Worm (Caenorhabditis elegans) whole organism, late embryonic: Measurements from ENCODE around the gene ints-11.

ENCODE experiments used
- C08G9.2 ChIP-seq: sonication (generic microtip); optimal IDR thresholded peaks from 2 replicates; lab custom pipeline; 2016; ENCODE audit warnings: mild to moderate bottlenecking, missing genetic modification characterization, moderate library complexity, missing compliant biosample characterization
- K09A11.1 ChIP-seq: sonication (generic microtip); optimal IDR thresholded peaks from 2 replicates; lab custom pipeline; 2017; ENCODE audit warnings: antibody characterized with exemption, mild to moderate bottlenecking, missing genetic modification characterization, missing compliant biosample characterization; ENCODE audit not compliant: insufficient read depth
- ahr-1 ChIP-seq: sonication (generic microtip); optimal IDR thresholded peaks from 2 replicates; lab custom pipeline; 2016; ENCODE audit warnings: missing genetic modification characterization, missing compliant biosample characterization
- ceh-14 ChIP-seq: sonication (generic microtip); optimal IDR thresholded peaks from 2 replicates; lab custom pipeline; 2016; ENCODE audit warnings: missing genotype, missing genetic modification characterization, missing compliant biosample characterization
- ceh-18 ChIP-seq: sonication (generic microtip); optimal IDR thresholded peaks from 2 replicates; lab custom pipeline; 2016; ENCODE audit warnings: missing genetic modification characterization, missing compliant biosample characterization
- ceh-19 ChIP-seq: fragments of 200-800 bp; sonication (Bioruptor generic); optimal IDR thresholded peaks from 2 replicates; lab custom pipeline; 2018; ENCODE audit warnings: mild to moderate bottlenecking, missing genetic modification characterization, missing compliant biosample characterization
- ceh-2 ChIP-seq: sonication (generic microtip); optimal IDR thresholded peaks from 2 replicates; lab custom pipeline; 2016; ENCODE audit warnings: missing genotype, missing genetic modification characterization, missing compliant biosample characterization
- ceh-22 ChIP-seq: sonication (generic microtip); optimal IDR thresholded peaks from 2 replicates; lab custom pipeline; 2017; ENCODE audit warnings: missing biosample characterization, missing genetic modification characterization
- ceh-24 ChIP-seq: sonication (generic microtip); optimal IDR thresholded peaks from 2 replicates; lab custom pipeline; 2016; ENCODE audit warnings: mild to moderate bottlenecking, missing genetic modification characterization, missing compliant biosample characterization
- ceh-31 ChIP-seq: sonication (generic microtip); optimal IDR thresholded peaks from 2 replicates; lab custom pipeline; 2016; ENCODE audit warnings: missing genetic modification characterization, missing compliant biosample characterization
- ceh-34 ChIP-seq: sonication (generic microtip); optimal IDR thresholded peaks from 2 replicates; lab custom pipeline; 2016; ENCODE audit warnings: mild to moderate bottlenecking, missing genetic modification characterization, missing compliant biosample characterization
- dve-1 ChIP-seq: sonication (generic microtip); optimal IDR thresholded peaks from 2 replicates; lab custom pipeline; 2017; ENCODE audit warnings: antibody characterized with exemption, mild to moderate bottlenecking, missing genetic modification characterization, missing compliant biosample characterization
- elt-2 ChIP-seq: sonication (generic microtip); optimal IDR thresholded peaks from 2 replicates; lab custom pipeline; 2016; ENCODE audit warnings: missing genetic modification reagents, missing genetic modification characterization, missing compliant biosample characterization
- eyg-1 ChIP-seq: sonication (generic microtip); optimal IDR thresholded peaks from 2 replicates; lab custom pipeline; 2016; ENCODE audit warnings: missing genotype, missing genetic modification characterization, missing compliant biosample characterization
- fax-1 ChIP-seq: sonication (generic microtip); optimal IDR thresholded peaks from 2 replicates; lab custom pipeline; 2016; ENCODE audit warnings: missing genotype, missing genetic modification characterization, missing compliant biosample characterization
- fkh-10 ChIP-seq: fragments of 150-350 bp; optimal IDR thresholded peaks from 2 replicates; lab custom pipeline; 2014; ENCODE audit warnings: missing biosample characterization, missing genetic modification reagents, missing genetic modification characterization
- hlh-13 ChIP-seq: fragments of 200-800 bp; sonication (Bioruptor generic); optimal IDR thresholded peaks from 2 replicates; lab custom pipeline; 2018; ENCODE audit warnings: mild to moderate bottlenecking, missing genetic modification characterization, missing compliant biosample characterization
- hlh-15 ChIP-seq: sonication (generic microtip); optimal IDR thresholded peaks from 2 replicates; lab custom pipeline; 2016; ENCODE audit warnings: missing genetic modification characterization, missing compliant biosample characterization
- hlh-30 ChIP-seq: sonication (generic microtip); optimal IDR thresholded peaks from 2 replicates; lab custom pipeline; 2017; ENCODE audit warnings: antibody characterized with exemption, missing genetic modification characterization, missing compliant biosample characterization; ENCODE audit not compliant: insufficient read depth
- hlh-6 ChIP-seq: sonication (generic microtip); optimal IDR thresholded peaks from 2 replicates; lab custom pipeline; 2016; ENCODE audit warnings: missing genotype, missing genetic modification characterization, missing compliant biosample characterization
- hlh-8 ChIP-seq: sonication (generic microtip); optimal IDR thresholded peaks from 2 replicates; lab custom pipeline; 2016; ENCODE audit warnings: missing genotype, missing genetic modification characterization, missing compliant biosample characterization
- lim-6 ChIP-seq: sonication (generic microtip); optimal IDR thresholded peaks from 2 replicates; lab custom pipeline; 2016; ENCODE audit warnings: missing genetic modification characterization, missing compliant biosample characterization
- madf-2 ChIP-seq: sonication (generic microtip); optimal IDR thresholded peaks from 2 replicates; lab custom pipeline; 2017; ENCODE audit warnings: missing genetic modification characterization, missing compliant biosample characterization
- nfya-1 ChIP-seq: sonication (generic microtip); optimal IDR thresholded peaks from 2 replicates; lab custom pipeline; 2017; ENCODE audit warnings: missing genetic modification characterization, mild to moderate bottlenecking, missing compliant biosample characterization, antibody characterized with exemption, moderate library complexity
- nhr-232 ChIP-seq: sonication (generic microtip); optimal IDR thresholded peaks from 2 replicates; lab custom pipeline; 2016; ENCODE audit warnings: missing genetic modification characterization, missing compliant biosample characterization
- odd-2 ChIP-seq: sonication (generic microtip); optimal IDR thresholded peaks from 2 replicates; lab custom pipeline; 2017; ENCODE audit warnings: antibody characterized with exemption, mild to moderate bottlenecking, missing genetic modification characterization, missing compliant biosample characterization
- pag-3 ChIP-seq: sonication (generic microtip); optimal IDR thresholded peaks from 2 replicates; lab custom pipeline; 2016; ENCODE audit warnings: missing compliant biosample characterization, missing genetic modification characterization, borderline replicate concordance
- pha-2 ChIP-seq: sonication (generic microtip); optimal IDR thresholded peaks from 2 replicates; lab custom pipeline; 2017; ENCODE audit warnings: mild to moderate bottlenecking, missing genetic modification characterization, missing compliant biosample characterization
- pha-4 ChIP-seq: fragments of 150-350 bp; optimal IDR thresholded peaks from 2 replicates; lab custom pipeline; 2018; ENCODE audit warnings: missing biosample characterization, missing genetic modification reagents, missing genetic modification characterization
- ref-2 ChIP-seq: sonication (generic microtip); optimal IDR thresholded peaks from 2 replicates; lab custom pipeline; 2016; ENCODE audit warnings: missing genetic modification characterization, missing compliant biosample characterization
- rnt-1 ChIP-seq: sonication (generic microtip); optimal IDR thresholded peaks from 2 replicates; lab custom pipeline; 2016; ENCODE audit warnings: missing genetic modification characterization, missing compliant biosample characterization
- sdc-2 ChIP-seq: sonication (generic microtip); optimal IDR thresholded peaks from 2 replicates; lab custom pipeline; 2016; ENCODE audit warnings: missing genotype, missing genetic modification characterization, missing compliant biosample characterization
- syd-9 ChIP-seq: sonication (generic microtip); optimal IDR thresholded peaks from 2 replicates; lab custom pipeline; 2016; ENCODE audit warnings: mild to moderate bottlenecking, missing genetic modification characterization, moderate library complexity, missing compliant biosample characterization
- tbx-7 ChIP-seq: sonication (generic microtip); optimal IDR thresholded peaks from 2 replicates; lab custom pipeline; 2016; ENCODE audit warnings: missing genotype, missing genetic modification characterization, missing compliant biosample characterization
- ttx-3 ChIP-seq: sonication (generic microtip); optimal IDR thresholded peaks from 2 replicates; lab custom pipeline; 2016; ENCODE audit warnings: missing genetic modification reagents, missing genetic modification characterization, missing compliant biosample characterization
- unc-3 ChIP-seq, 2 experiments: fragments of 200-800 bp in 1 of 2; sonication (Bioruptor generic) in 1 of 2; sonication (generic microtip) in 1 of 2; conservative IDR thresholded peaks in 1 of 2; optimal IDR thresholded peaks in 1 of 2; 2 replicates each; pipeline versions ENCODE4 v1.3.6 to Lab custom; 2016 to 2022; ENCODE audit warnings: missing compliant biosample characterization in 2 of 2, missing genetic modification characterization in 2 of 2, missing genetic modification reagents in 1 of 2
- unc-42 ChIP-seq: sonication (generic microtip); optimal IDR thresholded peaks from 2 replicates; lab custom pipeline; 2016; ENCODE audit warnings: missing genotype, missing genetic modification characterization, missing compliant biosample characterization
- unc-86 ChIP-seq: sonication (generic microtip); optimal IDR thresholded peaks from 2 replicates; lab custom pipeline; 2016; ENCODE audit warnings: missing genetic modification characterization, missing compliant biosample characterization
- ztf-16 ChIP-seq: sonication (generic microtip); optimal IDR thresholded peaks from 2 replicates; lab custom pipeline; 2017; ENCODE audit warnings: missing genetic modification characterization, missing compliant biosample characterization

Gene ints-11

DNA sequence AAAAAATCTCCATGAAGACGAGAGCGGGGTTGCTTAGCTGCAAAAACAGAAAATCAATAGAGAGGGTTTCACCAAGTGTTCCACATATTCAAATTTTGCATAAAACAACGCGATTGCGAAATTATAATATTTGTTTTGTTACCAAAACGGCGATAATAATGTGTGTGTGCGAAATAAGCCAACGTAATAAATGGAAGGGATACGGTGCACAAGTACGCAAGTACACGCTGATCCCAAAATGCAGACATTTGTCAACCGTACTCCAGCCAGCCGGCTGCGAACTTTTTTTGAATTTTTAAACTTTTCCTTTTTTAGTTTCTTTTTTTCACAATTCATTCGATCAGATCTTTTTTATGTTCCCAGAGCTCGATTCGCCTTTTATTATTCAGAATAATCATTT lies 18.4 kb downstream of the ints-11 start, which contains the start of gene ire-1:
Gene ire-1 (minus strand): TSS at position 44 of the 400 bp plus-strand sequence.
- TF ChIP-seq unc-42 (tag; lab: Kevin White, UChicago) (peak; percentile 34), ceh-31 (tag; lab: Kevin White, UChicago) (peak; percentile 37), unc-3 (GFP tag; conservative IDR thresholded peaks at IDR 0.05; lab: Robert Waterston, UW) (peak; percentile 13; the same call in 1 of the 2 replicates), unc-3 (tag; optimal IDR thresholded peaks at IDR 0.05; lab: Kevin White, UChicago) (no peak), dve-1 (tag; lab: Kevin White, UChicago) (peak; percentile 53), lim-6 (no peak), nfya-1 (tag; lab: Kevin White, UChicago) (peak; percentile 73), tbx-7 (tag; lab: Kevin White, UChicago) (no peak), hlh-6 (tag; lab: Kevin White, UChicago) (no peak), elt-2 (peak; percentile 3)

ce11 chrII:8117426-8117825 lies 25.9 kb downstream of the ints-11 start:
- TF ChIP-seq unc-3 (GFP tag; conservative IDR thresholded peaks at IDR 0.05; lab: Robert Waterston, UW) (no peak), unc-3 (tag; optimal IDR thresholded peaks at IDR 0.05; lab: Kevin White, UChicago) (no peak), nfya-1 (tag; lab: Kevin White, UChicago) (peak; percentile 77), hlh-8 (tag; lab: Kevin White, UChicago) (no peak)
- TF ChIP-seq, all 69 proteins: peak for 1

DNA sequence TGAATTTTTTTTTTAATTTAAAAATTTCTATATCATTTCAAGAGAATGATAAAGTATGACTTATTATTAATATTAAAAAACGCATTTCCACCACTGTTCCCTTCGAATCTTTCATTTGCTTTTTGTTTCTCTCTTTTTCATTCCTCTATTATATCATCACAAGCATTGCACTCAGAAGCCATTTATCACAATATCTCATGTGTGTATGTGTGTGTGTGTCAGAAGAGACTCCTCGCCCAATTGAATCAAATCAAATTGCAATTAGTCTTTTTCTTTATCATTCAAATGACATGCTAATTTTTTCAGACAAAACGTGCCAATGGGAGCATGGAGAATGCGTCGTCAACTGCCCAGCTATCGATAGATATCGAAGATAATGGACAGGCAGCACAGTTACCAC lies 27.1 kb downstream of the ints-11 start, which contains the start of gene unc-105:
Gene unc-105 (plus strand): TSS at position 301 of the 400 bp plus-strand sequence.
- TF ChIP-seq syd-9 (tag; lab: Kevin White, UChicago) (no peak), hlh-6 (tag; lab: Kevin White, UChicago) (no peak), ahr-1 (no peak), C08G9.2 (tag; lab: Kevin White, UChicago) (no peak), rnt-1 (tag; lab: Kevin White, UChicago) (no peak), fkh-10 (GFP tag; lab: Kevin White, UChicago) (no peak), nfya-1 (tag; lab: Kevin White, UChicago) (no peak), ceh-2 (no peak), ceh-19 (GFP tag; lab: Kevin White, UChicago) (no peak), nhr-232 (no peak), ceh-31 (tag; lab: Kevin White, UChicago) (no peak), ceh-24 (tag; lab: Kevin White, UChicago) (no peak), hlh-13 (no peak)

DNA sequence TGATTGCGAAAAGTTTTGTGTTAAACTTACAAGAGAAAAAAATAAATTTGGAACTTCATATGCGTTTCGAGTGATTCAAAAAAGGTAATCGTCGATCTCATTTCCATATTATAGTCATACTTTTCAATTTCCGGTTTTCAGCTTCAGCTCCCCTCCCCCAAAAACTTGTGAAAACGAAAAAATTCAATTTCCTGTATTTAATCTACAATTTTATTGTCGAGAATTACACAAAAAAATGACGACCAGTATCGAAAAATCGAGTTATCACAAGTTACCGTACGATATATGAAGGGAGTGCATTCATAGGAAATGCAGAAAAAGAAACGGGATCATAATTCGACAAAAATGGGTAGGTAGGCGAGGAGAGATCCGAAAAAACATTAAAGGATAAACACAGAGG lies 31.2 kb downstream of the ints-11 start, which contains the start of gene lron-4:
Gene lron-4 (minus strand): TSS at position 101 of the 400 bp plus-strand sequence.
- TF ChIP-seq K09A11.1 (tag; lab: Kevin White, UChicago) (no peak), tbx-7 (tag; lab: Kevin White, UChicago) (no peak), madf-2 (tag; lab: Kevin White, UChicago) (no peak), ceh-18 (tag; lab: Kevin White, UChicago) (no peak), unc-3 (GFP tag; conservative IDR thresholded peaks at IDR 0.05; lab: Robert Waterston, UW) (no peak), unc-3 (tag; optimal IDR thresholded peaks at IDR 0.05; lab: Kevin White, UChicago) (no peak), rnt-1 (tag; lab: Kevin White, UChicago) (no peak), pag-3 (tag; lab: Kevin White, UChicago) (no peak)

DNA sequence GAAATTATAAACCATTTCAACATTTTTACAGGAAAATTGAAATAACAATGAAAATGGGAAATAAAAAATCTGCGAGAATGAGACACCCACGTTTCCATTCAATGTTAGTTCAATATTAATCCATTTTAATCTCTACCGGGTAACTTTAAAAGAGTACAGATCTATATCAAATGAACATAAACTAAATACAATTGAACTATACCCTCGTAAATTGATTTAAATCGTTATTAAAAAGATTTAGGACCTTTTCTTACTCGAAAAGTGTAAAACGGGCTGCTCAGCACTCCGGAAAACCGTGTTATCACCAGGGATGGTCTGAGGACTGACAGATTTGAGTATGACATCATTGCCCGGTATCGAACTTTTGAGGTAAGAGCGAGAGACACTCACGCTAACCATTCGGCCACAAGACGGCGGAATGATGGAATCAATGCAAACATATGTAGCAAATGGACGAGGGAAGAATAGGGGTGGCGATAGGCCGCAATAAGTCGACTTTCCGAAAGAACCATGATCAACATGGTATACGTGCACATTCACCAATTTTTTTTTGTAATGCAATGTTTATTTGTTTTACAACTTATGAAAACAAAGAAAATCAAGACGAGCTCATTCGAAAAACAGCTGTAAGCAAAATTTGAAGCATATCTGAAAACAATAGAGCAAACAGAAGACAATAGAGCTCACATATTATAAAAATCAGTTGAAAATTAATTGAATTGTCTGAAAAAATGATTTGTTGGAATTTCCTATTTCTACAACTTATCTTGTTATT lies 36.2 kb downstream of the ints-11 start, which contains the start of the genes chst-1 and C41C4.9:
Gene chst-1 (minus strand): TSS at position 51 of the 775 bp plus-strand sequence.
Gene C41C4.9 (plus strand): TSS at position 725 of the 775 bp plus-strand sequence.
- TF ChIP-seq eyg-1 (tag; lab: Kevin White, UChicago) (peak; percentile 93), ceh-14 (tag; lab: Kevin White, UChicago) (peak; percentile 88), dve-1 (tag; lab: Kevin White, UChicago) (peak; percentile 90), unc-86 (tag; lab: Kevin White, UChicago) (peak; percentile 90), ahr-1 (peak; percentile 91), pha-2 (tag; lab: Kevin White, UChicago) (peak; percentile 92), ztf-16 (tag; lab: Kevin White, UChicago) (peak; percentile 96), sdc-2 (tag; lab: Kevin White, UChicago) (peak; percentile 86), lim-6 (peak; percentile 76), K09A11.1 (tag; lab: Kevin White, UChicago) (peak; percentile 79), ttx-3 (tag; lab: Kevin White, UChicago) (peak; percentile 89), fax-1 (tag; lab: Kevin White, UChicago) (peak; percentile 87), C08G9.2 (tag; lab: Kevin White, UChicago) (peak; percentile 80), ref-2 (tag; lab: Kevin White, UChicago) (no peak), hlh-30 (tag; lab: Kevin White, UChicago) (peak; percentile 69), pha-4 (tag; lab: Kevin White, UChicago) (no peak), odd-2 (tag; lab: Kevin White, UChicago) (no peak), ceh-18 (tag; lab: Kevin White, UChicago) (peak; percentile 88), ceh-22 (peak; percentile 56), unc-42 (tag; lab: Kevin White, UChicago) (peak; percentile 26), hlh-15 (tag; lab: Kevin White, UChicago) (peak; percentile 88), ceh-2 (peak; percentile 87), ceh-34 (tag; lab: Kevin White, UChicago) (peak; percentile 92)
